Fruit fly (Drosophila melanogaster) whole organism: ENCODE measurements around the gene CG31928.

Experiments used
- CG8478 ChIP-seq: fragments of >200 bp; optimal IDR thresholded peaks from 2 replicates; lab custom pipeline; 2018; ENCODE audit warnings: inconsistent platforms
- pan ChIP-seq: fragments of >200 bp; optimal IDR thresholded peaks from 2 replicates; lab custom pipeline; 2017
- usp ChIP-seq: fragments of >200 bp; optimal IDR thresholded peaks from 2 replicates; lab custom pipeline; 2017; ENCODE audit warnings: missing biosample characterization, missing genetic modification characterization, mixed read lengths

- TF ChIP-seq CG8478 (lab: Kevin White, UChicago) (no peak), pan (lab: Kevin White, UChicago) (no peak), usp (no peak)
Measured at dm6 chr2L:1459344-1459743, 32.8 kb upstream of the CG31928 start.
